Worm (Caenorhabditis elegans): ENCODE measurements around the gene lap-2.

- TF ChIP-seq ref-2 (tag; optimal IDR thresholded peaks at IDR 0.05) (no peak), lim-6 (tag; optimal IDR thresholded peaks at IDR 0.05) (no peak), rnt-1 (tag; optimal IDR thresholded peaks at IDR 0.05) (no peak), pqm-1 (tag; optimal IDR thresholded peaks at IDR 0.05) (no peak), ceh-19 (GFP tag; optimal IDR thresholded peaks at IDR 0.05) (no peak), hlh-6 (tag; optimal IDR thresholded peaks at IDR 0.05) (no peak), odd-2 (tag; optimal IDR thresholded peaks at IDR 0.05) (no peak), ama-1 (optimal IDR thresholded peaks at IDR 0.05) (no peak), ceh-22 (tag; optimal IDR thresholded peaks at IDR 0.05) (no peak), pag-3 (tag; optimal IDR thresholded peaks at IDR 0.05; ENCODE audit: borderline replicate concordance) (no peak), npax-4 (tag; optimal IDR thresholded peaks at IDR 0.05) (no peak)
Measured at ce11 chrV:13043832-13044521, 465 bp downstream of the lap-2 start.

Measured in whole organism, late embryonic.